Worm (Caenorhabditis elegans) whole organism, midembryonic: Measurements from ENCODE around the gene nhr-110.

ENCODE experiments used
- T22C8.4 ChIP-seq: fragments of 200-800 bp; sonication (Bioruptor generic); IDR thresholded peaks from 2 replicates; pipeline ENCODE4 v1.3.6; 2022; ENCODE audit warnings: missing genetic modification characterization, missing compliant biosample characterization
- cog-1 ChIP-seq: sonication (generic microtip); optimal IDR thresholded peaks from 2 replicates; lab custom pipeline; 2016; ENCODE audit warnings: missing genetic modification characterization, missing compliant biosample characterization
- flt-1 ChIP-seq: fragments of 200-800 bp; sonication (Bioruptor generic); IDR thresholded peaks from 2 replicates; pipeline ENCODE4 v1.3.6; 2022; ENCODE audit warnings: missing genetic modification characterization, missing compliant biosample characterization
- klf-2 ChIP-seq: fragments of 200-800 bp; sonication (Bioruptor generic); conservative IDR thresholded peaks from 2 replicates; pipeline ENCODE4 v1.3.6; 2022; ENCODE audit warnings: missing genetic modification reagents, missing genetic modification characterization, missing compliant biosample characterization
- med-1 ChIP-seq: sonication (generic microtip); optimal IDR thresholded peaks from 2 replicates; lab custom pipeline; 2017; ENCODE audit warnings: missing genetic modification characterization, mild to moderate bottlenecking, missing compliant biosample characterization, antibody characterized with exemption, missing genetic modification reagents; ENCODE audit not compliant: insufficient read depth
- ref-1 ChIP-seq: fragments of 200-800 bp; sonication (Bioruptor generic); conservative IDR thresholded peaks from 2 replicates; pipeline ENCODE4 v1.3.6; 2022; ENCODE audit warnings: missing genetic modification reagents, missing genetic modification characterization, missing compliant biosample characterization
- tab-1 ChIP-seq: fragments of 200-800 bp; sonication (Bioruptor generic); IDR thresholded peaks from 2 replicates; pipeline ENCODE4 v1.3.6; 2022; ENCODE audit warnings: missing genetic modification characterization, missing compliant biosample characterization
- ztf-23 ChIP-seq: fragments of 200-800 bp; sonication (Bioruptor generic); IDR thresholded peaks from 2 replicates; pipeline ENCODE4 v1.3.6; 2022; ENCODE audit warnings: missing genetic modification reagents, missing genetic modification characterization, missing compliant biosample characterization
- ztf-29 ChIP-seq: fragments of 200-800 bp; sonication (Bioruptor generic); IDR thresholded peaks from 2 replicates; pipeline ENCODE4 v1.3.6; 2022; ENCODE audit warnings: missing genetic modification reagents, missing genetic modification characterization, missing compliant biosample characterization

The nhr-110 gene

ce11 chrV:1588128-1588527 lies 36.1 kb downstream of the nhr-110 start, which contains the start of gene F16B4.5:
F16B4.5 (plus strand) TSS chrV:1588428.
- no peak for TF ChIP-seq flt-1 (GFP tag; lab: Robert Waterston, UW)
- no peak for TF ChIP-seq ref-1 (GFP tag; lab: Robert Waterston, UW)
- no peak for TF ChIP-seq T22C8.4

ce11 chrV:1586906-1587305 lies 37.3 kb downstream of the nhr-110 start, which contains the start of gene F16B4.6:
F16B4.6 (plus strand) TSS chrV:1587206.
- no peak for TF ChIP-seq flt-1 (GFP tag; lab: Robert Waterston, UW)
- TF ChIP-seq ztf-23 (GFP tag; lab: Robert Waterston, UW), result no peak
- TF ChIP-seq klf-2 (GFP tag; lab: Robert Waterston, UW), result no peak
- no peak for TF ChIP-seq tab-1 (GFP tag; lab: Robert Waterston, UW)
- TF ChIP-seq ref-1 (GFP tag; lab: Robert Waterston, UW), result no peak
- no peak for TF ChIP-seq med-1 (GFP tag; lab: Kevin White, UChicago)
- no peak for TF ChIP-seq T22C8.4
- TF ChIP-seq cog-1 (tag; lab: Kevin White, UChicago), result no peak

ce11 chrV:1585411-1585810 lies 38.8 kb downstream of the nhr-110 start, which contains the start of gene F16B4.7:
F16B4.7 (plus strand) TSS chrV:1585711.
- no peak for TF ChIP-seq ztf-23 (GFP tag; lab: Robert Waterston, UW)
- TF ChIP-seq ztf-29 (GFP tag; lab: Robert Waterston, UW), result no peak
- no peak for TF ChIP-seq med-1 (GFP tag; lab: Kevin White, UChicago)
- TF ChIP-seq T22C8.4, result no peak

- 0 out of 2 replicates have a peak, but pooled peaks have one; percentile 22 for TF ChIP-seq ztf-23 (GFP tag; lab: Robert Waterston, UW)
- TF ChIP-seq T22C8.4, result no peak
Observed at ce11 chrV:1583242-1583641, 41.0 kb downstream of the nhr-110 start.

ce11 chrV:1579790-1580189 lies 44.5 kb downstream of the nhr-110 start:
- TF ChIP-seq med-1 (GFP tag; lab: Kevin White, UChicago), result no peak
- TF ChIP-seq ztf-23 (GFP tag; lab: Robert Waterston, UW), result no peak

ce11 chrV:1578572-1579230 lies 45.5 kb downstream of the nhr-110 start:
- TF ChIP-seq cog-1 (tag; lab: Kevin White, UChicago), result no peak
- no peak for TF ChIP-seq T22C8.4
- TF ChIP-seq flt-1 (GFP tag; lab: Robert Waterston, UW), result no peak
- no peak for TF ChIP-seq tab-1 (GFP tag; lab: Robert Waterston, UW)

- TF ChIP-seq med-1 (GFP tag; lab: Kevin White, UChicago) (no peak), tab-1 (GFP tag; lab: Robert Waterston, UW) (no peak), ztf-29 (GFP tag; lab: Robert Waterston, UW) (0 out of 2 replicates have a peak, but pooled peaks have one; percentile 37), flt-1 (GFP tag; lab: Robert Waterston, UW) (peak; percentile 51; the same call in 1 of the 2 replicates), ref-1 (GFP tag; lab: Robert Waterston, UW) (no peak), ztf-23 (GFP tag; lab: Robert Waterston, UW) (peak; percentile 59; the same call in 1 of the 2 replicates)
Observed at ce11 chrV:1577092-1577709, 47.0 kb downstream of the nhr-110 start.

ce11 chrV:1575493-1576084 lies 48.7 kb downstream of the nhr-110 start:
- 0 out of 2 replicates have a peak, but pooled peaks have one; percentile 18 for TF ChIP-seq ztf-23 (GFP tag; lab: Robert Waterston, UW)
- TF ChIP-seq flt-1 (GFP tag; lab: Robert Waterston, UW), result peak; percentile 34; the same call in 1 of the 2 replicates
- TF ChIP-seq ref-1 (GFP tag; lab: Robert Waterston, UW), result no peak
- TF ChIP-seq tab-1 (GFP tag; lab: Robert Waterston, UW), result no peak

- TF ChIP-seq klf-2 (GFP tag; lab: Robert Waterston, UW), result no peak
- no peak for TF ChIP-seq med-1 (GFP tag; lab: Kevin White, UChicago)
- no peak for TF ChIP-seq tab-1 (GFP tag; lab: Robert Waterston, UW)
- no peak for TF ChIP-seq cog-1 (tag; lab: Kevin White, UChicago)
- no peak for TF ChIP-seq ztf-29 (GFP tag; lab: Robert Waterston, UW)
- no peak for TF ChIP-seq ztf-23 (GFP tag; lab: Robert Waterston, UW)
- TF ChIP-seq T22C8.4, result no peak
- TF ChIP-seq ref-1 (GFP tag; lab: Robert Waterston, UW), result no peak
- TF ChIP-seq flt-1 (GFP tag; lab: Robert Waterston, UW), result no peak
Observed at ce11 chrV:1574599-1574998, 49.6 kb downstream of the nhr-110 start.

- no peak for TF ChIP-seq flt-1 (GFP tag; lab: Robert Waterston, UW)
- TF ChIP-seq ztf-29 (GFP tag; lab: Robert Waterston, UW), result no peak
- TF ChIP-seq ztf-23 (GFP tag; lab: Robert Waterston, UW), result no peak
- no peak for TF ChIP-seq tab-1 (GFP tag; lab: Robert Waterston, UW)
- no peak for TF ChIP-seq klf-2 (GFP tag; lab: Robert Waterston, UW)
- no peak for TF ChIP-seq ref-1 (GFP tag; lab: Robert Waterston, UW)
- TF ChIP-seq med-1 (GFP tag; lab: Kevin White, UChicago), result no peak
- TF ChIP-seq T22C8.4, result no peak
- TF ChIP-seq cog-1 (tag; lab: Kevin White, UChicago), result no peak
Observed at ce11 chrV:1572585-1572984, 51.7 kb downstream of the nhr-110 start.
